Worm (Caenorhabditis elegans): ENCODE data around the gene Y105C5A.1.
"Not testable (repeated sequence)": the region's sequence is repeated elsewhere in the genome, so short reads cannot be mapped to it uniquely, and the experiment has no call there.

Gene Y105C5A.1

ce11 chrIV:15530486-15530885 lies 33.7 kb downstream of the Y105C5A.1 start (continued):
- peak; percentile 82 for TF ChIP-seq ceh-100 (GFP tag; IDR thresholded peaks at IDR 0.05)
- peak; percentile 80 for TF ChIP-seq lir-1 (GFP tag; conservative IDR thresholded peaks at IDR 0.05)
- peak; percentile 97; the same call in 1 of the 2 replicates for TF ChIP-seq dox-1 (GFP tag; IDR thresholded peaks at IDR 0.05)
- TF ChIP-seq cebp-2 (GFP tag; IDR thresholded peaks at IDR 0.05) = peak; percentile 84; the same call in 1 of the 2 replicates
- peak; percentile 81 for TF ChIP-seq ztf-28 (GFP tag; IDR thresholded peaks at IDR 0.05)
- TF ChIP-seq snpc-4 (GFP tag; optimal IDR thresholded peaks at IDR 0.05) = peak; percentile 50
- TF ChIP-seq snpc-4 (tag; optimal IDR thresholded peaks at IDR 0.05) = peak in 2 of 4 experiments; percentile 41 to 93
- peak; percentile 94 for TF ChIP-seq ekl-4 (GFP tag; IDR thresholded peaks at IDR 0.05)
- peak; percentile 80 for TF ChIP-seq attf-3 (GFP tag; conservative IDR thresholded peaks at IDR 0.05)
- peak in 1 of 2 experiments; percentile 79 for TF ChIP-seq let-607 (tag; optimal IDR thresholded peaks at IDR 0.05)
- TF ChIP-seq ztf-6 (GFP tag; IDR thresholded peaks at IDR 0.05) = 0 out of 2 replicates have a peak, but pooled peaks have one; percentile 46
- peak; percentile 94 for TF ChIP-seq K11D2.4 (GFP tag; IDR thresholded peaks at IDR 0.05)
- TF ChIP-seq D2030.7 (GFP tag; IDR thresholded peaks at IDR 0.05) = peak; percentile 88
- 0 out of 2 replicates have a peak, but pooled peaks have one; percentile 51 for TF ChIP-seq egl-44 (GFP tag; IDR thresholded peaks at IDR 0.05)
- peak; percentile 99 for TF ChIP-seq attf-6 (GFP tag; IDR thresholded peaks at IDR 0.05)
- peak; percentile 94 for TF ChIP-seq madf-3 (GFP tag; IDR thresholded peaks at IDR 0.05)
- peak; percentile 72 for TF ChIP-seq cebp-1 (GFP tag; IDR thresholded peaks at IDR 0.05)
- TF ChIP-seq cebp-1 (tag; optimal IDR thresholded peaks at IDR 0.05) = peak; percentile 34
- TF ChIP-seq madf-6 (GFP tag; IDR thresholded peaks at IDR 0.05) = peak; percentile 92
- peak; percentile 85 for TF ChIP-seq madf-8 (GFP tag; conservative IDR thresholded peaks at IDR 0.05)
- peak; percentile 89 for TF ChIP-seq Y56A3A.18 (GFP tag; IDR thresholded peaks at IDR 0.05)
- TF ChIP-seq C06A6.2 (GFP tag; conservative IDR thresholded peaks at IDR 0.05) = peak; percentile 86
- peak; percentile 72; the same call in 1 of the 2 replicates for TF ChIP-seq let-526 (GFP tag; IDR thresholded peaks at IDR 0.05)
- peak; percentile 97 for TF ChIP-seq mcd-1 (GFP tag; IDR thresholded peaks at IDR 0.05)
- TF ChIP-seq rcor-1 (GFP tag; IDR thresholded peaks at IDR 0.05) = peak; percentile 94
- TF ChIP-seq lsl-1 (GFP tag; optimal IDR thresholded peaks at IDR 0.05) = peak; percentile 47
- TF ChIP-seq xnd-1 (tag; optimal IDR thresholded peaks at IDR 0.05) = peak; percentile 51
- TF ChIP-seq nhr-120 (GFP tag; IDR thresholded peaks at IDR 0.05) = 0 out of 2 replicates have a peak, but pooled peaks have one; percentile 72
- 0 out of 2 replicates have a peak, but pooled peaks have one; percentile 64 for TF ChIP-seq ztf-25 (GFP tag; IDR thresholded peaks at IDR 0.05)

DNA sequence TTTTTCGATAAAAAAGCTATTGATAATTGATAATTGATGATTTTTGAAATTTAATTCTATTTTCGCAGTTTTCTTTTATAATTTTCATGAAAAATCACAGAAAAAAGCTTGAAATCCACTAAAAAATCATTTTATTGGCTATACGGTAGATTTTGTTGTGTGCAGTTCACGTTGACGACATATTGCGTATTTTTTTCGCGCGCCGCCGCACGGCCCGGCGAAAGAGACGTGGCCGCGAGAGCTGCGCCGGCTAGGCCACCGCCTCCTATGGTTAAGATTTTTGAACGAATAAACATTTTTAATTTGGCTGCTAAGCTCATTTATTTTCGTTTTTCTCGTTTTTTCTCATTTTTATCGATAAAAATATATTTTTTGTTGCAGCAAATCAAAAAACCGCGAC lies 35.4 kb downstream of the Y105C5A.1 start:
- TF ChIP-seq hmg-1.2 (GFP tag; IDR thresholded peaks at IDR 0.05) = peak; percentile 95
- TF ChIP-seq lin-54 (GFP tag; optimal IDR thresholded peaks at IDR 0.05) = peak; percentile 36
- 0 out of 2 replicates have a peak, but pooled peaks have one; percentile 18 for TF ChIP-seq C17E4.6 (GFP tag; IDR thresholded peaks at IDR 0.05)
- peak; percentile 94 for TF ChIP-seq B0019.2 (GFP tag; conservative IDR thresholded peaks at IDR 0.05)
- peak; percentile 96 for TF ChIP-seq ztf-28 (GFP tag; IDR thresholded peaks at IDR 0.05)
- peak; percentile 38; the same call in 1 of the 2 replicates for TF ChIP-seq attf-3 (GFP tag; conservative IDR thresholded peaks at IDR 0.05)
- peak; percentile 48 for TF ChIP-seq ekl-4 (GFP tag; IDR thresholded peaks at IDR 0.05)
- TF ChIP-seq unc-130 (GFP tag; optimal IDR thresholded peaks at IDR 0.05) = peak; percentile 25
- peak; percentile 73 for TF ChIP-seq hsf-1 (GFP tag; IDR thresholded peaks at IDR 0.05)
- TF ChIP-seq D2030.7 (GFP tag; IDR thresholded peaks at IDR 0.05) = peak; percentile 91
- TF ChIP-seq Y95B8A.8 (GFP tag; IDR thresholded peaks at IDR 0.05) = peak; percentile 89; the same call in 1 of the 2 replicates
- TF ChIP-seq nfyb-1 (GFP tag; IDR thresholded peaks at IDR 0.05) = peak; percentile 66; the same call in 1 of the 2 replicates
- peak; percentile 82 for TF ChIP-seq pbrm-1 (GFP tag; IDR thresholded peaks at IDR 0.05)
- TF ChIP-seq bed-2 (GFP tag; IDR thresholded peaks at IDR 0.05) = peak; percentile 84
- TF ChIP-seq lir-1 (GFP tag; conservative IDR thresholded peaks at IDR 0.05) = peak; percentile 76; the same call in 1 of the 2 replicates
- TF ChIP-seq lsl-1 (GFP tag; optimal IDR thresholded peaks at IDR 0.05) = peak; percentile 78
- TF ChIP-seq madf-10 (tag; optimal IDR thresholded peaks at IDR 0.05) = peak; percentile 11
- TF ChIP-seq lin-26 (GFP tag; IDR thresholded peaks at IDR 0.05) = peak; percentile 51; the same call in 1 of the 2 replicates
- peak; percentile 15 for TF ChIP-seq ztf-18 (tag; optimal IDR thresholded peaks at IDR 0.05)
- peak; percentile 61 for TF ChIP-seq tbp1 (GFP tag; optimal IDR thresholded peaks at IDR 0.05)
- peak; percentile 75 for TF ChIP-seq madf-6 (GFP tag; IDR thresholded peaks at IDR 0.05)
- TF ChIP-seq ztf-6 (GFP tag; IDR thresholded peaks at IDR 0.05) = 0 out of 2 replicates have a peak, but pooled peaks have one; percentile 12
- peak; percentile 78; the same call in 1 of the 2 replicates for TF ChIP-seq aptf-2 (GFP tag; conservative IDR thresholded peaks at IDR 0.05)
- peak; percentile 50 for TF ChIP-seq snpc-4 (GFP tag; optimal IDR thresholded peaks at IDR 0.05)
- peak in 3 of 4 experiments; percentile 69 to 92 (median 81) for TF ChIP-seq snpc-4 (tag; optimal IDR thresholded peaks at IDR 0.05)
- TF ChIP-seq rcor-1 (GFP tag; IDR thresholded peaks at IDR 0.05) = peak; percentile 54
- TF ChIP-seq ceh-91 (GFP tag; IDR thresholded peaks at IDR 0.05) = peak; percentile 91
- TF ChIP-seq cebp-1 (GFP tag; IDR thresholded peaks at IDR 0.05) = 0 out of 2 replicates have a peak, but pooled peaks have one; percentile 40
- TF ChIP-seq cebp-1 (tag; optimal IDR thresholded peaks at IDR 0.05) = not testable (repeated sequence)

Measured in whole organism, young adult.